Fruit fly (Drosophila melanogaster) whole organism, pupa: ENCODE data around the gene CG14932.

ENCODE experiments used
- CG10348 ChIP-seq: fragments of 200-800 bp; sonication (Bioruptor generic); IDR thresholded peaks from 2 replicates; pipeline ENCODE4 v1.3.6; 2022; ENCODE audit warnings: missing biosample characterization, missing genetic modification characterization
- CG12605 ChIP-seq: fragments of 200-800 bp; sonication (Bioruptor generic); IDR thresholded peaks from 2 replicates; pipeline ENCODE4 v1.3.6; 2022; ENCODE audit warnings: missing biosample characterization, missing genetic modification characterization
- CG13204 ChIP-seq: fragments of 200-800 bp; sonication (Bioruptor generic); optimal IDR thresholded peaks from 2 replicates; lab custom pipeline; 2018; ENCODE audit warnings: missing biosample characterization, mild to moderate bottlenecking, missing genetic modification characterization, moderate library complexity
- CG14655 ChIP-seq: fragments of 200-800 bp; sonication (Bioruptor generic); optimal IDR thresholded peaks from 3 replicates; lab custom pipeline; 2017; ENCODE audit warnings: mild to moderate bottlenecking, missing biosample characterization, missing genetic modification reagents, missing genetic modification characterization
- CG15710 ChIP-seq: fragments of 200-800 bp; sonication (Bioruptor generic); optimal IDR thresholded peaks from 2 replicates; lab custom pipeline; 2018; ENCODE audit warnings: missing biosample characterization, mild to moderate bottlenecking, missing genetic modification characterization, moderate library complexity
- CG17806 ChIP-seq: fragments of 200-800 bp; sonication (Bioruptor generic); optimal IDR thresholded peaks from 2 replicates; lab custom pipeline; 2018; ENCODE audit warnings: missing biosample characterization, mild to moderate bottlenecking, missing genetic modification characterization, moderate library complexity
- CG32121 ChIP-seq: fragments of 200-800 bp; sonication (Bioruptor generic); IDR thresholded peaks from 2 replicates; pipeline ENCODE4 v1.3.6; 2022; ENCODE audit warnings: missing biosample characterization, missing genetic modification characterization
- CG34367 ChIP-seq: fragments of 200-800 bp; sonication (Bioruptor generic); optimal IDR thresholded peaks from 2 replicates; lab custom pipeline; 2018; ENCODE audit warnings: missing biosample characterization, mild to moderate bottlenecking, missing genetic modification characterization
- CG4496 ChIP-seq: fragments of 200-800 bp; sonication (Bioruptor generic); IDR thresholded peaks from 3 replicates; pipeline ENCODE4 v1.3.6; 2022; ENCODE audit warnings: missing biosample characterization, missing genetic modification characterization
- CG8159 ChIP-seq: fragments of 200-800 bp; sonication (Bioruptor generic); optimal IDR thresholded peaks from 3 replicates; lab custom pipeline; 2018; ENCODE audit warnings: missing biosample characterization, mild to moderate bottlenecking, missing genetic modification characterization, moderate library complexity
- CG8301 ChIP-seq: fragments of 200-800 bp; sonication (Bioruptor generic); optimal IDR thresholded peaks from 2 replicates; lab custom pipeline; 2018; ENCODE audit warnings: missing biosample characterization, mild to moderate bottlenecking, missing genetic modification characterization
- CG9948 ChIP-seq: fragments of 200-800 bp; sonication (Bioruptor generic); optimal IDR thresholded peaks from 2 replicates; lab custom pipeline; 2018; ENCODE audit warnings: missing biosample characterization, mild to moderate bottlenecking, missing genetic modification characterization, moderate library complexity
- D1 ChIP-seq: fragments of 200-800 bp; sonication (Bioruptor generic); optimal IDR thresholded peaks from 2 replicates; lab custom pipeline; 2018; ENCODE audit warnings: missing biosample characterization, mild to moderate bottlenecking, missing genetic modification characterization, moderate library complexity
- EcR ChIP-seq: fragments of 200-800 bp; sonication (Bioruptor generic); optimal IDR thresholded peaks from 3 replicates; lab custom pipeline; 2019; ENCODE audit warnings: missing biosample characterization, missing genetic modification characterization, mild to moderate bottlenecking, moderate library complexity, missing genetic modification reagents
- Ets98B ChIP-seq: fragments of 200-800 bp; sonication (Bioruptor generic); IDR thresholded peaks from 2 replicates; pipeline ENCODE4 v1.3.6; 2022; ENCODE audit warnings: missing biosample characterization, missing genetic modification characterization
- Pif1A ChIP-seq: fragments of 200-800 bp; sonication (Bioruptor generic); optimal IDR thresholded peaks from 3 replicates; lab custom pipeline; 2016; ENCODE audit warnings: missing biosample characterization, missing genetic modification characterization
- Pif1B ChIP-seq: fragments of 200-800 bp; sonication (Bioruptor generic); optimal IDR thresholded peaks from 3 replicates; lab custom pipeline; 2016; ENCODE audit warnings: missing biosample characterization, missing genetic modification characterization
- Snoo ChIP-seq: fragments of 200-800 bp; sonication (Bioruptor generic); optimal IDR thresholded peaks from 3 replicates; lab custom pipeline; 2017; ENCODE audit warnings: missing biosample characterization, mild to moderate bottlenecking, missing genetic modification characterization, inconsistent platforms
- fd96Ca ChIP-seq: fragments of 200-800 bp; sonication (Bioruptor generic); IDR thresholded peaks from 3 replicates; pipeline ENCODE4 v1.3.6; 2022; ENCODE audit warnings: missing biosample characterization, missing genetic modification characterization
- gl ChIP-seq: fragments of 200-800 bp; sonication (Bioruptor generic); optimal IDR thresholded peaks from 2 replicates; lab custom pipeline; 2018; ENCODE audit warnings: missing biosample characterization, mild to moderate bottlenecking, missing genetic modification characterization
- rn ChIP-seq: fragments of 200-800 bp; sonication (Bioruptor generic); IDR thresholded peaks from 2 replicates; pipeline ENCODE4 v1.3.6; 2022; ENCODE audit warnings: missing biosample characterization, missing genetic modification characterization

CG14932 gene

DNA sequence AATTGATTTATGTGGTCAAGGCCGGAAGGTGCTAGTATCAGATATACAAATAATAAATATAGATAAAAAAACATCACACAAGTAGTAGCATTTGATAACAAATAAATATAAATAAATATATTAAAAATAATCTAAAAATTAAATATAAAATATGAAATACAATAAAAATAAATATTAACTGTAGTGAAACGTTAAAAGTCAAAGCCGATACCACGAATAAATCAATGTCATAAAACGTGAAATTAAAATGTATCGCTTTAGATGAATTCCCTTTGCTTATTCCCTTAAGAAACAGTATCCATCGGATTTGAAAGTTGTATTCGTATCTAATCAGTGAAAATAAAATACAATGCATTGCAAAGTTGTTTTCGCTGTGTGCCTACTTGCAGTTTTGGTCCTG is 44.6 kb downstream of the CG14932 start, which contains the start of gene CG45012:
CG45012 (plus strand) TSS at position 301 of the 400 bp plus-strand sequence.
- TF ChIP-seq Pif1A (GFP tag; lab: Kevin White, UChicago) (no peak), Ets98B (GFP tag; lab: Robert Waterston, UW) (no peak), CG12605 (GFP tag; lab: Robert Waterston, UW) (no peak), CG8159 (no peak), Snoo (no peak), Pif1B (GFP tag; lab: Kevin White, UChicago) (no peak), CG15710 (tag; lab: Kevin White, UChicago) (no peak), gl (no peak), CG10348 (no peak), CG8301 (tag; lab: Kevin White, UChicago) (no peak), CG9948 (tag; lab: Kevin White, UChicago) (no peak), EcR (GFP tag; lab: Kevin White, UChicago) (no peak), CG32121 (GFP tag; lab: Robert Waterston, UW) (no peak), CG34367 (tag; lab: Kevin White, UChicago) (no peak), D1 (tag; lab: Kevin White, UChicago) (no peak)
- TF ChIP-seq, all 21 proteins: peak for 0

DNA sequence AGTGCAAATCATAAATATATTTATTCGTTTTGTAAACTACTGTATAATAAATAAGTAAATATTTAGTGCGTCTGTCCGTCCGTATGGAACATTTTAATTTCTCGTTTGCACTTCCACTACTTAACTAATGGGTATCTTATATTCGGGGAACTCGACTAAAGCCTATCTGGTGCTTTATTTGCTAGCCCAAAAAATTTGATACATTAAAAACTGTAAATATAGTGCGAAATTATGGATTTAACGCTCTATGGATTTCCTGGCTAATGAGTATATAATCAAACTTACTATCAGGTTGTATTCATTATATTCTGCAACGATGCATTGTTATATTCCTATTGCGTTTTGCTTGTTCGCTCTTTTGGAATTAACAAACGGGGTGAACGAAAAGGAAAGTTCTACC is 47.2 kb downstream of the CG14932 start, which contains the start of gene Sfp33A4:
Sfp33A4 (plus strand) TSS at position 301 of the 400 bp plus-strand sequence.
- no peak for TF ChIP-seq CG10348
- TF ChIP-seq fd96Ca (GFP tag; lab: Robert Waterston, UW): no peak
- TF ChIP-seq Ets98B (GFP tag; lab: Robert Waterston, UW): no peak
- TF ChIP-seq CG8301 (tag; lab: Kevin White, UChicago): no peak
- no peak for TF ChIP-seq Pif1B (GFP tag; lab: Kevin White, UChicago)
- no peak for TF ChIP-seq D1 (tag; lab: Kevin White, UChicago)
- no peak for TF ChIP-seq CG4496 (GFP tag; lab: Robert Waterston, UW)
- TF ChIP-seq CG14655 (GFP tag; lab: Kevin White, UChicago): no peak
- no peak for TF ChIP-seq CG12605 (GFP tag; lab: Robert Waterston, UW)
- no peak for TF ChIP-seq CG8159
- TF ChIP-seq Snoo: no peak
- no peak for TF ChIP-seq CG17806
- TF ChIP-seq gl: no peak
- TF ChIP-seq CG32121 (GFP tag; lab: Robert Waterston, UW): no peak

DNA sequence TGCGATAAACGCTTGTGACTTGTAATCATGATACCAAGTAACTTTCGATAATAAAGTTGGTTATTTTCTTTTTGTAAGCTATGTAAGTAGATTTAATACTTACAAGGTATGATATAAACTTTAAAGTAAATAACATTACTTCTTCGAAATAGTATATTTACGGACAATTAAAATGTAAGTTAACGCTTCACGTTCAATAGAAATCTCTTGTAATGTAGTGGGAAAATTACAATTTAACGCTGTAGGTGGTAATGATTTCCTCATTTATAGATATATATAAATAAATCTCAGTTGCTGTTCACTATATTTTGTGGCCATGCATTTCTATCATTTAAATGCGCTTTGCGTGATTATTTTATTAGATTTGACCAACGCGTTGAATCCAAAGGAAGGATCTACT is 47.7 kb downstream of the CG14932 start, which contains the start of gene Sfp33A2:
Sfp33A2 (plus strand) TSS at position 301 of the 400 bp plus-strand sequence.
- no peak for TF ChIP-seq CG13204
- TF ChIP-seq Pif1A (GFP tag; lab: Kevin White, UChicago): no peak
- TF ChIP-seq fd96Ca (GFP tag; lab: Robert Waterston, UW): no peak
- no peak for TF ChIP-seq CG34367 (tag; lab: Kevin White, UChicago)

DNA sequence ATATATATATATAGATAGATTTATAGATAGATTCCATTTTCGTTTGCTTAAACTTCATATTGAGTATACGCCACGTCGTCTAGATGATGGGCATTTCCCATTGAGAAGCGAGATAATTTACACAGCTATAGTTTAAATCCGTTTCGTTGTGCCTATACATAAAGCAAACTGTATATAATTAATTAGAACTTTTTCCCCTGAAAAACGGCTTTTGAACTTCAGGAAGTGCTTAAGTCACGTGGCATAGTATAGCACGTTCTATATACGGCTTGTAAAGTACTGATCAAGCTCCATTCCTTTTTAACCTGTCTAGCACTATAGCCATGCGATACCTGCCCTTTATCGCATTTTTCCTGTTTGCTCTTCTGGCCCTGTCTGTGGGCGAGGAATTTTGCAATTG is 49.9 kb downstream of the CG14932 start, which contains the start of gene Sfp33A3:
Sfp33A3 (plus strand) TSS at position 301 of the 400 bp plus-strand sequence.
- TF ChIP-seq CG13204 (no peak), CG17806 (no peak), fd96Ca (GFP tag; lab: Robert Waterston, UW) (no peak), CG14655 (GFP tag; lab: Kevin White, UChicago) (no peak), CG9948 (tag; lab: Kevin White, UChicago) (no peak), gl (no peak)

DNA sequence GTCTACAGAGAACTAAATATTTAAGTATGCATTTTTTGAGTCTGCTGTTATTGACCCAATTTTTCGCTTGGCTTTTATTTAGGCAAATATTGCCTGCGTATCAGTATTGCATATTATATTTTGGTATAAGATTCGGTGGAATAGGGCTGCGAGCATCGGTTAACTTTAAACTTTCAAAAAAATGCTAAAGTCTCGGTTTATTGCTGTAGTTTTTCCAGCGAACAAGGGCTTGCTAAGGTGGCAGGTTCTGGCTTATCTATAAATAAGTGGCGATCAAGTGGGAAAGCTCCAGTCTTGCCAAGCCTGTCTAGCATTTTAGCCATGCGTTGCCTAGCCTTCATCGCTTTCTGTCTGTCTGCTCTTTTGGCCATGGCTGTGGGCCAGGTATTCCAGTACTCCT is 50.7 kb downstream of the CG14932 start, which contains the start of gene CG31704:
CG31704 (plus strand) TSS at position 301 of the 400 bp plus-strand sequence.
- TF ChIP-seq CG13204: no peak
- TF ChIP-seq CG12605 (GFP tag; lab: Robert Waterston, UW): no peak
- TF ChIP-seq rn (GFP tag; lab: Robert Waterston, UW): no peak
- TF ChIP-seq CG8301 (tag; lab: Kevin White, UChicago): no peak
- no peak for TF ChIP-seq Pif1B (GFP tag; lab: Kevin White, UChicago)
- no peak for TF ChIP-seq CG34367 (tag; lab: Kevin White, UChicago)
- no peak for TF ChIP-seq Ets98B (GFP tag; lab: Robert Waterston, UW)
- no peak for TF ChIP-seq CG32121 (GFP tag; lab: Robert Waterston, UW)
- no peak for TF ChIP-seq EcR (GFP tag; lab: Kevin White, UChicago)
- TF ChIP-seq CG8159: no peak
- TF ChIP-seq CG10348: no peak
- TF ChIP-seq Snoo: no peak
- no peak for TF ChIP-seq CG4496 (GFP tag; lab: Robert Waterston, UW)
- TF ChIP-seq CG17806: no peak
- no peak for TF ChIP-seq CG9948 (tag; lab: Kevin White, UChicago)
- TF ChIP-seq CG15710 (tag; lab: Kevin White, UChicago): no peak
- TF ChIP-seq Pif1A (GFP tag; lab: Kevin White, UChicago): no peak
- TF ChIP-seq CG14655 (GFP tag; lab: Kevin White, UChicago): no peak
- TF ChIP-seq, all 21 proteins: peak for 0
